Fruit fly (Drosophila melanogaster): Measurements from ENCODE around the gene Nep1.

The Nep1 gene

dm6 chrX:6097578-6097977, 6.6 kb downstream of the Nep1 start (continued):
- TF ChIP-seq Hr3 (GFP tag; optimal IDR thresholded peaks at IDR 0.05) (peak; percentile 59), CG10366 (GFP tag; IDR thresholded peaks at IDR 0.05) (peak; percentile 91), CG8388 (GFP tag; optimal IDR thresholded peaks at IDR 0.05) (peak; percentile 64), CG17829 (tag; optimal IDR thresholded peaks at IDR 0.05) (peak; percentile 66), CG13624 (GFP tag; optimal IDR thresholded peaks at IDR 0.05) (peak; percentile 73), Lpt (GFP tag; optimal IDR thresholded peaks at IDR 0.05) (no peak), trh (GFP tag; optimal IDR thresholded peaks at IDR 0.05) (peak; percentile 52), prd (optimal IDR thresholded peaks at IDR 0.05) (no peak), prd (GFP tag; IDR thresholded peaks at IDR 0.05) (peak; percentile 93), az2 (GFP tag; optimal IDR thresholded peaks at IDR 0.05) (peak; percentile 78), scrt (GFP tag; optimal IDR thresholded peaks at IDR 0.05) (peak; percentile 61), tna (GFP tag; IDR thresholded peaks at IDR 0.05; ENCODE audit: partially characterized antibody) (no peak), Neu2 (GFP tag; optimal IDR thresholded peaks at IDR 0.05; ENCODE audit: borderline replicate concordance) (no peak), onecut (GFP tag; IDR thresholded peaks at IDR 0.05) (peak; percentile 77), B-H2 (GFP tag; optimal IDR thresholded peaks at IDR 0.05) (no peak), CG16779 (GFP tag; IDR thresholded peaks at IDR 0.05) (peak; percentile 84), crol (GFP tag; IDR thresholded peaks at IDR 0.05) (peak; percentile 40; the same call in 1 of the 2 replicates), Scr (GFP tag; IDR thresholded peaks at IDR 0.05; ENCODE audit: partially characterized antibody) (peak; percentile 31; the same call in 1 of the 2 replicates), cg (GFP tag; optimal IDR thresholded peaks at IDR 0.05) (no peak), ems (GFP tag; optimal IDR thresholded peaks at IDR 0.05) (peak; percentile 73), lab (GFP tag; optimal IDR thresholded peaks at IDR 0.05) (peak; percentile 92), Hr51 (GFP tag; optimal IDR thresholded peaks at IDR 0.05) (peak; percentile 49 to 79), en (GFP tag; optimal IDR thresholded peaks at IDR 0.05) (peak; percentile 60), repo (GFP tag; optimal IDR thresholded peaks at IDR 0.05) (peak; percentile 71), slbo (GFP tag; IDR thresholded peaks at IDR 0.05) (peak; percentile 85), kay (GFP tag; optimal IDR thresholded peaks at IDR 0.05) (peak; percentile 46), D (optimal IDR thresholded peaks at IDR 0.05) (no peak), D (GFP tag; optimal IDR thresholded peaks at IDR 0.05) (peak; percentile 72), CG11456 (GFP tag; IDR thresholded peaks at IDR 0.05) (peak; percentile 87), Gug (GFP tag; IDR thresholded peaks at IDR 0.05) (peak; percentile 80), mirr (GFP tag; optimal IDR thresholded peaks at IDR 0.05) (no peak), hkb (optimal IDR thresholded peaks at IDR 0.05) (no peak), hkb (GFP tag; IDR thresholded peaks at IDR 0.05) (peak; percentile 92), H15 (GFP tag; IDR thresholded peaks at IDR 0.05) (peak; percentile 86), phol (tag; optimal IDR thresholded peaks at IDR 0.05) (peak; percentile 74), CG13894 (tag; optimal IDR thresholded peaks at IDR 0.05) (peak; percentile 38), CG10274 (GFP tag; optimal IDR thresholded peaks at IDR 0.05) (peak; percentile 65), CG11247 (GFP tag; IDR thresholded peaks at IDR 0.05) (peak; percentile 84), CkIIα-i1 (GFP tag; IDR thresholded peaks at IDR 0.05) (0 out of 2 replicates have a peak, but pooled peaks have one; percentile 31), CG3065 (GFP tag; optimal IDR thresholded peaks at IDR 0.05) (peak; percentile 34), Adf1 (GFP tag; IDR thresholded peaks at IDR 0.05) (peak; percentile 53), ttk (GFP tag; IDR thresholded peaks at IDR 0.05) (peak; percentile 93), nau (GFP tag; optimal IDR thresholded peaks at IDR 0.05) (peak; percentile 67), CG17385 (GFP tag; optimal IDR thresholded peaks at IDR 0.05) (peak; percentile 72), toy (GFP tag; IDR thresholded peaks at IDR 0.05) (peak; percentile 44; the same call in 1 of the 2 replicates), dan (GFP tag; IDR thresholded peaks at IDR 0.05) (peak; percentile 38; the same call in 1 of the 2 replicates), usp (GFP tag; optimal IDR thresholded peaks at IDR 0.05) (no peak), eyg (GFP tag; optimal IDR thresholded peaks at IDR 0.05) (peak; percentile 54), CG15479 (GFP tag; optimal IDR thresholded peaks at IDR 0.05) (no peak), CG7963 (GFP tag; IDR thresholded peaks at IDR 0.05; ENCODE audit: partially characterized antibody) (no peak), CG12744 (GFP tag; optimal IDR thresholded peaks at IDR 0.05) (peak; percentile 42), CrebB (tag; optimal IDR thresholded peaks at IDR 0.05) (peak; percentile 44)
